Fruit fly (Drosophila melanogaster) ovary, adult (tissue): ENCODE data around the gene spn-F.
A peak's percentile ranks its signal among the peaks of the same experiment; 100 is the strongest.

ENCODE experiments used
- CG17801 ChIP-seq: fragments of 200-800 bp; optimal IDR thresholded peaks from 2 replicates; lab custom pipeline; 2019; ENCODE audit warnings: missing biosample characterization, mild to moderate bottlenecking, missing genetic modification characterization, moderate library complexity; ENCODE audit not compliant: partially characterized antibody

Gene spn-F

dm6 chr3R:31254808-31255207 lies at the start of gene spn-F, which contains the start of gene CG1750:
Gene spn-F (plus strand): TSS chr3R:31255127.
Gene CG1750 (minus strand): TSS chr3R:31254900.
- peak; percentile 54 for TF ChIP-seq CG17801 (GFP tag; lab: Kevin White, UChicago)

- no peak for TF ChIP-seq CG17801 (GFP tag; lab: Kevin White, UChicago)
Observed at dm6 chr3R:31210630-31211029, 44.3 kb upstream of the spn-F start, which contains the start of gene chp. Gene chp (minus strand): TSS chr3R:31210730.

dm6 chr3R:31213227-31213626 lies 41.7 kb upstream of the spn-F start, which contains the start of the genes Zwilch and CG1542:
Gene Zwilch (minus strand): TSS chr3R:31213376.
Gene CG1542 (plus strand): TSS chr3R:31213458.
- TF ChIP-seq CG17801 (GFP tag; lab: Kevin White, UChicago), result peak; percentile 3

- peak; percentile 57 for TF ChIP-seq CG17801 (GFP tag; lab: Kevin White, UChicago)
Observed at dm6 chr3R:31215830-31216229, 39.1 kb upstream of the spn-F start, which contains the start of gene CG15561. Gene CG15561 (minus strand): TSS chr3R:31215942.

dm6 chr3R:31218214-31218876 lies 36.6 kb upstream of the spn-F start:
- peak; percentile 12 for TF ChIP-seq CG17801 (GFP tag; lab: Kevin White, UChicago)

- peak; percentile 46 for TF ChIP-seq CG17801 (GFP tag; lab: Kevin White, UChicago)
Observed at dm6 chr3R:31218997-31219992, 35.6 kb upstream of the spn-F start, which contains the start of gene ATPsynC. Gene ATPsynC (minus strand): TSS chr3R:31219630.

dm6 chr3R:31220456-31221336 lies 34.2 kb upstream of the spn-F start, which contains the start of gene CG12054:
Gene CG12054 (plus strand): TSS chr3R:31220702.
- peak; percentile 33 for TF ChIP-seq CG17801 (GFP tag; lab: Kevin White, UChicago)

- TF ChIP-seq CG17801 (GFP tag; lab: Kevin White, UChicago), result peak; percentile 22
Observed at dm6 chr3R:31221337-31222047, 33.4 kb upstream of the spn-F start.

dm6 chr3R:31222125-31222889 lies 32.6 kb upstream of the spn-F start:
- TF ChIP-seq CG17801 (GFP tag; lab: Kevin White, UChicago), result no peak

dm6 chr3R:31222890-31223569 lies 31.9 kb upstream of the spn-F start:
- TF ChIP-seq CG17801 (GFP tag; lab: Kevin White, UChicago), result no peak

dm6 chr3R:31223971-31224860 lies 30.7 kb upstream of the spn-F start:
- TF ChIP-seq CG17801 (GFP tag; lab: Kevin White, UChicago), result no peak
